Worm (Caenorhabditis elegans): Measurements from ENCODE around the gene lbp-1.

The lbp-1 gene

ce11 chrX:3285448-3285847, 26.5 kb downstream of the lbp-1 start:
- TF ChIP-seq set-16 (GFP tag; IDR thresholded peaks at IDR 0.05) (no peak), dve-1 (tag; optimal IDR thresholded peaks at IDR 0.05; ENCODE audit: insufficient read depth) (peak; percentile 55), dmd-6 (GFP tag; IDR thresholded peaks at IDR 0.05) (peak; percentile 69), egl-27 (tag; optimal IDR thresholded peaks at IDR 0.05) (no peak), aha-1 (tag) (peak; percentile 67), Y75B8A.6 (GFP tag; IDR thresholded peaks at IDR 0.05) (no peak), hlh-11 (tag; optimal IDR thresholded peaks at IDR 0.05) (peak; percentile 58), mdl-1 (tag; optimal IDR thresholded peaks at IDR 0.05) (peak in 1 of 2 experiments; percentile 43), nhr-28 (tag; optimal IDR thresholded peaks at IDR 0.05) (peak; percentile 85), daf-16 (GFP tag; optimal IDR thresholded peaks at IDR 0.05) (no peak), daf-16 (tag; optimal IDR thresholded peaks at IDR 0.05) (peak; percentile 53), pqm-1 (tag; optimal IDR thresholded peaks at IDR 0.05) (peak; percentile 72), nhr-77 (tag; optimal IDR thresholded peaks at IDR 0.05) (peak; percentile 20), Y5F2A.4 (GFP tag; optimal IDR thresholded peaks at IDR 0.05) (no peak)

- peak in 1 of 2 experiments; percentile 18 for TF ChIP-seq unc-62 (GFP tag; optimal IDR thresholded peaks at IDR 0.05 in 1 of 2)
- no peak for TF ChIP-seq unc-62 (tag; optimal IDR thresholded peaks at IDR 0.05)
- no peak for TF ChIP-seq F10B5.3 (tag; optimal IDR thresholded peaks at IDR 0.05)
- TF ChIP-seq spr-1 (tag; optimal IDR thresholded peaks at IDR 0.05): no peak
Measured at ce11 chrX:3289183-3289582, 30.2 kb downstream of the lbp-1 start, which contains the start of gene K09C4.4. TSS of gene K09C4.4 (plus strand) at chrX:3289483.

- TF ChIP-seq ama-1 (optimal IDR thresholded peaks at IDR 0.05) (no peak), hmg-1.1 (GFP tag; IDR thresholded peaks at IDR 0.05) (no peak), lsy-2 (tag; optimal IDR thresholded peaks at IDR 0.05) (no peak), arid-1 (GFP tag; conservative IDR thresholded peaks at IDR 0.05) (no peak), F37D6.2 (tag; optimal IDR thresholded peaks at IDR 0.05) (no peak), ceh-62 (tag; optimal IDR thresholded peaks at IDR 0.05) (no peak), dmd-9 (GFP tag; IDR thresholded peaks at IDR 0.05) (no peak), nhr-41 (GFP tag; IDR thresholded peaks at IDR 0.05) (0 out of 2 replicates have a peak, but pooled peaks have one; percentile 11), nhr-11 (tag; optimal IDR thresholded peaks at IDR 0.05) (no peak), hif-1 (tag; optimal IDR thresholded peaks at IDR 0.05) (no peak), madf-9 (GFP tag; conservative IDR thresholded peaks at IDR 0.05) (no peak), nhr-42 (GFP tag; IDR thresholded peaks at IDR 0.05) (no peak), spr-1 (tag; optimal IDR thresholded peaks at IDR 0.05) (no peak), R02D3.7 (tag; optimal IDR thresholded peaks at IDR 0.05) (no peak), hlh-30 (tag; optimal IDR thresholded peaks at IDR 0.05; ENCODE audit: insufficient read depth) (peak; percentile 68), unc-130 (GFP tag; optimal IDR thresholded peaks at IDR 0.05) (no peak), dmd-8 (GFP tag; IDR thresholded peaks at IDR 0.05) (no peak), ces-1 (GFP tag; optimal IDR thresholded peaks at IDR 0.05) (no peak), unc-62 (GFP tag; optimal IDR thresholded peaks at IDR 0.05 in 1 of 2) (no peak), unc-62 (tag; optimal IDR thresholded peaks at IDR 0.05) (no peak), T20F7.1 (GFP tag; optimal IDR thresholded peaks at IDR 0.05) (peak; percentile 62), mxl-2 (GFP tag; conservative IDR thresholded peaks at IDR 0.05) (no peak), ZK337.2 (GFP tag; IDR thresholded peaks at IDR 0.05) (no peak), lin-1 (GFP tag; IDR thresholded peaks at IDR 0.05) (peak; percentile 89), ceh-44 (GFP tag; IDR thresholded peaks at IDR 0.05) (no peak), dmd-6 (GFP tag; IDR thresholded peaks at IDR 0.05) (peak; percentile 100), ztf-11 (tag; optimal IDR thresholded peaks at IDR 0.05) (no peak), mxl-3 (GFP tag; optimal IDR thresholded peaks at IDR 0.05) (peak; percentile 39), aly-2 (tag; optimal IDR thresholded peaks at IDR 0.05) (no peak), daf-12 (tag; optimal IDR thresholded peaks at IDR 0.05) (no peak), spr-3 (GFP tag; optimal IDR thresholded peaks at IDR 0.05) (no peak), Y48G9A.11 (GFP tag; IDR thresholded peaks at IDR 0.05) (no peak), nhr-6 (tag; optimal IDR thresholded peaks at IDR 0.05) (no peak), dpl-1 (GFP tag; optimal IDR thresholded peaks at IDR 0.05) (no peak), daf-8 (GFP tag; IDR thresholded peaks at IDR 0.05) (no peak), aha-1 (tag) (peak; percentile 13)
Measured at ce11 chrX:3290147-3290546, 31.2 kb downstream of the lbp-1 start.
